Worm (Caenorhabditis elegans) whole organism, L1 larva: ENCODE results near the gene F48E3.9.

ENCODE experiments used
- C16A3.4 ChIP-seq: fragments of 150-350 bp; optimal IDR thresholded peaks from 2 replicates; lab custom pipeline; 2014; ENCODE audit warnings: missing biosample characterization, missing genetic modification characterization
- blmp-1 ChIP-seq: fragments of 150-350 bp; optimal IDR thresholded peaks from 2 replicates; lab custom pipeline; 2014; ENCODE audit warnings: missing biosample characterization, missing genetic modification characterization
- ces-1 ChIP-seq: fragments of 150-350 bp; optimal IDR thresholded peaks from 2 replicates; lab custom pipeline; 2014; ENCODE audit warnings: missing biosample characterization, missing genetic modification reagents, missing genetic modification characterization
- fkh-4 ChIP-seq: sonication (generic microtip); optimal IDR thresholded peaks from 2 replicates; lab custom pipeline; 2016; ENCODE audit warnings: missing compliant biosample characterization, missing genetic modification characterization, borderline replicate concordance
- mdl-1 ChIP-seq, 2 experiments: fragments of 150-350 bp; optimal IDR thresholded peaks; 2 replicates each; lab custom pipeline; 2014 to 2017; ENCODE audit warnings: missing biosample characterization in 2 of 2, missing genetic modification characterization in 2 of 2, inconsistent platforms in 1 of 2
- nhr-237 ChIP-seq: fragments of 150-350 bp; optimal IDR thresholded peaks from 2 replicates; lab custom pipeline; 2014; ENCODE audit warnings: missing biosample characterization, missing genetic modification characterization
- pax-3 ChIP-seq: fragments of 200-800 bp; sonication (Bioruptor generic); optimal IDR thresholded peaks from 2 replicates; lab custom pipeline; 2018; ENCODE audit warnings: mild to moderate bottlenecking, missing genetic modification characterization, moderate library complexity, missing compliant biosample characterization
- skn-1 ChIP-seq: fragments of 150-350 bp; optimal IDR thresholded peaks from 2 replicates; lab custom pipeline; 2014; ENCODE audit warnings: missing biosample characterization, missing genetic modification characterization

ce11 chrX:7523799-7524198, 42.9 kb downstream of the F48E3.9 start:
- TF ChIP-seq blmp-1 (tag; lab: Kevin White, UChicago) (no peak), nhr-237 (tag; lab: Kevin White, UChicago) (no peak), skn-1 (tag; lab: Kevin White, UChicago) (no peak), C16A3.4 (tag; lab: Kevin White, UChicago) (no peak), ces-1 (GFP tag; lab: Kevin White, UChicago) (no peak), pax-3 (tag; lab: Kevin White, UChicago) (no peak), mdl-1 (tag; optimal IDR thresholded peaks at IDR 0.05; lab: Kevin White, UChicago) (no peak), fkh-4 (tag; lab: Kevin White, UChicago) (no peak)
